Fruit fly (Drosophila melanogaster): ENCODE results near the gene ImpE2.

Gene ImpE2

DNA sequence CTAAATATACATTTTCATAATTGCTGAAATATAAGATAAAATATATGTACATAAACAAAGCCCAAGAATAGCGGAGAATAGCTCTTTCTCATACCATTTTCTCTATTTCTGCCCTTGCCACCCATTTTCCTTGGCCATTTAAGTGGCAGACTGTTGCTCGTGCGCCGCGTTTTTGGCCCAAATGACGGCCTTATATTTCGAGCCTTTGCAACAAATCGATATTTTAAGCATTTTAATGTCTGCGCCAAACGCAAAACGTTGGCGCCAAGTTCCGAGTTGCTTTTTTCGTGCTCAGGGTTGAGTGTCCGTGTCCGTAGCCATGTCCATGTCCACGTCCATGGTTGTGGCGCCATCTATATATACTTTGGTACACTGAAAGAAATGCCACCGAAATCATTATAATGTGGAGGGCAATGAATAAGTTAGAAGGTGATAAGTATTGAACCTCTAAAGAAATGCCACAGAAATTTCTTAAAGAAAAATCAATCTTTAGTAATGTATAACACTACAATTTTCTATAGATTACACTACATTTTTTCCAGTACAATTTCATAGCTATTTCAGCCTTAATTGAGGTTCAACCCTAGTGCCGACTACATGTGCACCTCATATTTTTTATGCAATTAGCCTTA lies 20.2 kb downstream of the ImpE2 start (continued):
- peak; percentile 39; the same call in 1 of the 3 replicates for TF ChIP-seq dysf (GFP tag; IDR thresholded peaks at IDR 0.05)
- peak; percentile 42 for TF ChIP-seq CG10366 (GFP tag; IDR thresholded peaks at IDR 0.05)
- peak; percentile 27 for TF ChIP-seq CG1603 (tag; optimal IDR thresholded peaks at IDR 0.05)
- no peak for TF ChIP-seq Blimp-1 (GFP tag; optimal IDR thresholded peaks at IDR 0.05)
- peak; percentile 43 for TF ChIP-seq Ptx1 (GFP tag; IDR thresholded peaks at IDR 0.05)
- peak; percentile 80 for TF ChIP-seq onecut (GFP tag; IDR thresholded peaks at IDR 0.05)
- no peak for TF ChIP-seq Lhr (GFP tag; optimal IDR thresholded peaks at IDR 0.05)
- peak; percentile 11 for TF ChIP-seq abd-A (tag; optimal IDR thresholded peaks at IDR 0.05)
- peak; percentile 58 for TF ChIP-seq lab (GFP tag; optimal IDR thresholded peaks at IDR 0.05)
- no peak for TF ChIP-seq CG7963 (GFP tag; IDR thresholded peaks at IDR 0.05; ENCODE audit: partially characterized antibody)
- TF ChIP-seq Xrp1 (GFP tag; IDR thresholded peaks at IDR 0.05) = peak; percentile 6; the same call in 1 of the 2 replicates
- no peak for TF ChIP-seq croc (GFP tag; conservative IDR thresholded peaks at IDR 0.05)
- TF ChIP-seq CTCF (GFP tag; optimal IDR thresholded peaks at IDR 0.05) = peak; percentile 77
- peak; percentile 35 for TF ChIP-seq unpg (GFP tag; optimal IDR thresholded peaks at IDR 0.05)
- peak; percentile 5 for TF ChIP-seq Bteb2 (GFP tag; optimal IDR thresholded peaks at IDR 0.05)
- no peak for TF ChIP-seq Kr (GFP tag; optimal IDR thresholded peaks at IDR 0.05)
- peak; percentile 52 for TF ChIP-seq grau (tag; optimal IDR thresholded peaks at IDR 0.05)
- TF ChIP-seq Med (GFP tag) = no peak
- no peak for TF ChIP-seq otp (GFP tag; IDR thresholded peaks at IDR 0.05)
- TF ChIP-seq CG18619 (GFP tag; optimal IDR thresholded peaks at IDR 0.05) = peak; percentile 20
- no peak for TF ChIP-seq D (optimal IDR thresholded peaks at IDR 0.05)
- TF ChIP-seq D (GFP tag; optimal IDR thresholded peaks at IDR 0.05) = no peak
- TF ChIP-seq CG14014 (GFP tag; IDR thresholded peaks at IDR 0.05) = peak; percentile 27; the same call in 1 of the 2 replicates
- no peak for TF ChIP-seq shn (GFP tag; optimal IDR thresholded peaks at IDR 0.05)
- TF ChIP-seq Taf1 (GFP tag; IDR thresholded peaks at IDR 0.05) = 0 out of 2 replicates have a peak, but pooled peaks have one; percentile 28
- peak; percentile 14 for TF ChIP-seq CG3281 (GFP tag; optimal IDR thresholded peaks at IDR 0.05)
- no peak for TF ChIP-seq CG4854 (GFP tag; optimal IDR thresholded peaks at IDR 0.05)
- TF ChIP-seq MESR4 (GFP tag; optimal IDR thresholded peaks at IDR 0.05) = no peak
- TF ChIP-seq Gsc (GFP tag; IDR thresholded peaks at IDR 0.05) = no peak
- no peak for TF ChIP-seq CG12744 (GFP tag; optimal IDR thresholded peaks at IDR 0.05)
- peak; percentile 54 for TF ChIP-seq slbo (GFP tag; IDR thresholded peaks at IDR 0.05)
- TF ChIP-seq CG8924 (tag; optimal IDR thresholded peaks at IDR 0.05) = peak; percentile 24
- peak; percentile 72 for TF ChIP-seq CG2120 (GFP tag; optimal IDR thresholded peaks at IDR 0.05)
- 0 out of 2 replicates have a peak, but pooled peaks have one; percentile 19 for TF ChIP-seq vvl (GFP tag; IDR thresholded peaks at IDR 0.05)
- TF ChIP-seq tio (GFP tag; optimal IDR thresholded peaks at IDR 0.05) = peak; percentile 20
- TF ChIP-seq sqz (GFP tag; optimal IDR thresholded peaks at IDR 0.05) = no peak
- TF ChIP-seq CG31365 (tag; optimal IDR thresholded peaks at IDR 0.05) = no peak
- peak; percentile 22 for TF ChIP-seq CoRest (tag; optimal IDR thresholded peaks at IDR 0.05)
- TF ChIP-seq nmo (GFP tag; optimal IDR thresholded peaks at IDR 0.05) = peak; percentile 1
- peak; percentile 1 for TF ChIP-seq org-1 (GFP tag; optimal IDR thresholded peaks at IDR 0.05)
- peak; percentile 27 for TF ChIP-seq CG13424 (tag; optimal IDR thresholded peaks at IDR 0.05)
- 0 out of 2 replicates have a peak, but pooled peaks have one; percentile 17 for TF ChIP-seq CG3847 (GFP tag; IDR thresholded peaks at IDR 0.05)
- no peak for TF ChIP-seq CG4707 (GFP tag; optimal IDR thresholded peaks at IDR 0.05)
- TF ChIP-seq CG2129 (GFP tag; IDR thresholded peaks at IDR 0.05; ENCODE audit: partially characterized antibody) = no peak
- TF ChIP-seq HLH4C (GFP tag; IDR thresholded peaks at IDR 0.05; ENCODE audit: partially characterized antibody) = no peak
- TF ChIP-seq dpn (GFP tag; optimal IDR thresholded peaks at IDR 0.05) = peak; percentile 9 to 39
- no peak for TF ChIP-seq CG8281 (tag; optimal IDR thresholded peaks at IDR 0.05)
- TF ChIP-seq CG1602 (GFP tag; optimal IDR thresholded peaks at IDR 0.05) = no peak
- peak; percentile 3 for TF ChIP-seq CG12659 (GFP tag; optimal IDR thresholded peaks at IDR 0.05)
- TF ChIP-seq CG11504 (tag; optimal IDR thresholded peaks at IDR 0.05) = peak; percentile 58

All from whole organism, embryonic.